Worm (Caenorhabditis elegans) whole organism, young adult: ENCODE results near the gene ZK262.19.

Experiments used
- B0261.1 ChIP-seq: sonication (generic microtip); optimal IDR thresholded peaks from 2 replicates; lab custom pipeline; 2016; ENCODE audit warnings: mild to moderate bottlenecking, missing genetic modification characterization, moderate library complexity, missing compliant biosample characterization
- cebp-2 ChIP-seq: fragments of 200-800 bp; sonication (Bioruptor generic); IDR thresholded peaks from 2 replicates; pipeline ENCODE4 v1.3.6; 2022; ENCODE audit warnings: missing genetic modification characterization, missing compliant biosample characterization
- ceh-79 ChIP-seq: sonication (generic microtip); optimal IDR thresholded peaks from 2 replicates; lab custom pipeline; 2017; ENCODE audit warnings: mild to moderate bottlenecking, missing genetic modification characterization, missing compliant biosample characterization
- efl-1 ChIP-seq: fragments of 150-350 bp; optimal IDR thresholded peaks from 2 replicates; lab custom pipeline; 2014; ENCODE audit warnings: missing biosample characterization, missing genetic modification reagents, missing genetic modification characterization
- egl-18 ChIP-seq: fragments of 200-800 bp; sonication (Bioruptor generic); IDR thresholded peaks from 2 replicates; pipeline ENCODE4 v1.3.6; 2022; ENCODE audit warnings: missing genetic modification reagents, missing genetic modification characterization, missing compliant biosample characterization
- mel-28 ChIP-seq: sonication (generic microtip); optimal IDR thresholded peaks from 2 replicates; lab custom pipeline; 2016; ENCODE audit warnings: borderline replicate concordance, mild to moderate bottlenecking, missing genetic modification characterization, missing compliant biosample characterization
- unc-62 ChIP-seq: fragments of 150-350 bp; optimal IDR thresholded peaks from 2 replicates; lab custom pipeline; 2014; ENCODE audit warnings: missing biosample characterization, missing genetic modification reagents, missing genetic modification characterization
- ztf-22 ChIP-seq: fragments of 200-800 bp; sonication (Bioruptor generic); optimal IDR thresholded peaks from 2 replicates; lab custom pipeline; 2018; ENCODE audit warnings: mild to moderate bottlenecking, missing genetic modification characterization, moderate library complexity, missing compliant biosample characterization

DNA sequence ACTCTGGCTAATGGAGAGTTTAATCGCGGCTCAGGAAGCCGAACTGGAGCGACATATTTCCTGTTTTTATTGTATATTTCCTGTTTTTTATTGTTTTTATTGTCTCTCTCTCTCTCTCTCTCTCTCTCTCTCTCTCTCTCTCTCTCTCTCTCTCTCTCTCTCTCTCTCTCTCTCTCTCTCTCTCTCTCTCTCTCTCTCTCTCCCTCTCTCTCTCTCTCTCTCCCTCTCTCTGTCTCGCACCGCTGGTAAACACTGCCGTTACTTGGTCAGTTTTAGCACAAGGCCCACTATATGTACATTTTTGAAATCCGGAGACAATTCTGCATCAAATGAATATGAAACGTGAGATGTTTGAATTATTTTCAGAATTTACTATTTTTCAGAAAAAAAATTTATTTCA, 5.4 kb upstream of the ZK262.19 start:
- no peak for TF ChIP-seq mel-28 (tag; lab: Kevin White, UChicago)
- no peak for TF ChIP-seq egl-18 (GFP tag; lab: Robert Waterston, UW)
- TF ChIP-seq efl-1: no peak
- TF ChIP-seq unc-62: no peak
- no peak for TF ChIP-seq ztf-22
- no peak for TF ChIP-seq cebp-2
- no peak for TF ChIP-seq ceh-79 (tag; lab: Kevin White, UChicago)
- TF ChIP-seq B0261.1: no peak
